Worm (Caenorhabditis elegans): ENCODE results near the gene ZK757.2.

DNA sequence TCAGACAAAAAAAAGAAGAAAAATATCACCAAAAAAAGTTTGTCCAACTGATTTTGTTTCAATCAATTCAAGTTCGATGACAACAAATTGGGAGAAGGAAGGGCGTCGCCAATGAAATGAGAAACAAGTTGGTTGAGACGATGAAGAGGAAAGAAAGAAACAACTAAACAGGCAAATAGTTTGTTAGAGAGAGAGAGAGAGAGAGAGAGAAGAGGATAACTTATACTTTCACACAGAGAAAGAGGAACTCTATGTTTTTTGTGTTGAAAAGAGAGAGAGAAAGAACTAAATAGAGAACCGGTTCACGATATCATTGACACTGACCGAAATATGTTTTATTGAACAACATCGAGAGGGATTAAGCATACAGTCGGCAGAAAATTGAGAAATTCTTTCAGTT lies 28.8 kb upstream of the ZK757.2 start:
- TF ChIP-seq flt-1 (GFP tag; IDR thresholded peaks at IDR 0.05) (no peak), med-1 (GFP tag; optimal IDR thresholded peaks at IDR 0.05; ENCODE audit: insufficient read depth) (no peak), T22C8.4 (GFP tag; IDR thresholded peaks at IDR 0.05) (no peak), ztf-29 (GFP tag; IDR thresholded peaks at IDR 0.05) (no peak), klf-2 (GFP tag; conservative IDR thresholded peaks at IDR 0.05) (no peak)

All from whole organism, midembryonic.